Fruit fly (Drosophila melanogaster): ENCODE measurements around the gene BigH1.

DNA sequence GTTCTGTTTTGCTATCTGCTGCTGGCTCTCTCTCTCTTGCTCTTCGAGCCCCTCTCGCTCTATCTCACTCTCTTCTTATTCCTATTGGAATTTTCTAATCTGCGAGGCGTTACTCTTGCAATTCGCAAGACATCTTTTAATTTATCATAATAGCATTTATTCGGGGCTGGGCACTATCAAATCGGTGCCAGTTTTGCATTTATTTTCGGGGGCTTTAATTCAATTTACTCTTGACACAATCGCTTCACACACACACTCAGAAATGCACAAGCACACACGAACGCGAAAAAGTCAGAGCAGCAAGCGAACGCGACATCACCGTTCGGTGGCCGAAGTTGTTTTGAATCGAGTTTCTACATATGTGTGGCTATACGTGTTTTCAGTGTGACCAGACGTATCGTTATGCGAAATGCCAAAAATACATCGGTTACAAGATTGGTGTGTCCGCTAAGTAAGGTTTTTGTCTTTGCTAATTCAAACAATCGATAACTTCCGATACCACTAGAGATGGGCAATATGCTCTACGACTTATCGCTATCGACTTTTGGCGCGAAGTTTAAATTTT, 33.8 kb downstream of the BigH1 start, which contains the start of gene Meltrin:
- no peak for TF ChIP-seq insv (optimal IDR thresholded peaks at IDR 0.05)
- no peak for TF ChIP-seq Myc (optimal IDR thresholded peaks at IDR 0.05)
- no peak for TF ChIP-seq Sin3A (optimal IDR thresholded peaks at IDR 0.05)

All from Kc167 (cell line).